Fruit fly (Drosophila melanogaster) S2 (cell line): Measurements from ENCODE around the gene CG15170.

Source experiments
- CG8478 ChIP-seq: fragments of >200 bp; optimal IDR thresholded peaks from 2 replicates; lab custom pipeline; 2018
- CTCF ChIP-seq, 2 experiments: fragments of >200 bp; optimal IDR thresholded peaks; 2 replicates each; lab custom pipeline; 2018

- TF ChIP-seq CTCF (optimal IDR thresholded peaks at IDR 0.05; lab: Kevin White, UChicago) (no peak), CG8478 (lab: Kevin White, UChicago) (no peak)
These were observed 47.0 kb upstream of the CG15170 start for dm6 chr2L:19037011-19037410.
